Worm (Caenorhabditis elegans): ENCODE measurements around the gene T05A8.3.
"Not testable (repeated sequence)": the region's sequence is repeated elsewhere in the genome, so short reads cannot be mapped to it uniquely, and the experiment has no call there.

The T05A8.3 gene

DNA sequence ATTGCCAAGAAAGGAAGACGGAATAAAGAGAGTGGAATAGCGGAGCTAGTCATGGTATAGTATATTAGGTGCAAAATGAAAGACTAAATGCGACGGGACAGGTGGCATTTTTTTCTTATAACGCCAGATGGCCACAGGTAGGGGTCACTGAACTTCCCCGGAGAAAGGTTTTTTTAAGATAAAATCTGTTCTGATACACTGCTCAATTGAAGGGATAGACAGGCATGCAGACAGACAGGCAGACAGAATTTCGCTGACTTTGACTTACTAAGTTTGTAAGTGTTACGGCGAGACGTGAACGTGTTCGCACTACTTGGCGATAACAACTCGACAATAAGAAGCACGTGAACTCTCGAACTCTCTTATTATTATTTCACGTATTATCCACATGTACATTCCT is 43.7 kb downstream of the T05A8.3 start, which contains the start of the genes F22E5.20 and F22E5.1:
TSS of gene F22E5.20 (minus strand) at position 101 of the 400 bp plus-strand sequence.
TSS of gene F22E5.1 (plus strand) at position 242 of the 400 bp plus-strand sequence.
- TF ChIP-seq alr-1 (tag; optimal IDR thresholded peaks at IDR 0.05; ENCODE audit: borderline replicate concordance); C34B4.2 (tag; optimal IDR thresholded peaks at IDR 0.05); fkh-8 (tag; optimal IDR thresholded peaks at IDR 0.05): not testable (repeated sequence)

DNA sequence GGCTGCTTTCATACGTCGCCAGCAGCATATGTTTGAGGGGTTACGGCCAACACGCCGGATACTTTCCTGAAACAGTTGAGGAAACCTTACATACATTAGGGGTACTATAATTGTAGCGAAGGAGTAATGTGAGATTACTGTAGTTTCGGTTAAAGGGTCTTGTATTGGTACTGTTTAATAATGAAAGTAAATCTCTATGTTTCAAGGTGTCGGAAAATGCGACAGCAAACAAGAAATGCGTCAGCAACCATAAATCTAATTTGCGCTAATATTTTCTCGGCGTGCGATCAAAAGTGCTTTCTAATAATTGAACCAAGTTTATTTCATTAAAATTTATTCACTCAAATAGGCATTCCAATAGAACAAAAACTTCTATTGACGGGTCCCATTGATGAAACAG is 44.9 kb downstream of the T05A8.3 start, which contains the start of gene sri-57:
TSS of gene sri-57 (minus strand) at position 101 of the 400 bp plus-strand sequence.
- TF ChIP-seq tbx-2, ceh-90, lin-39 (tag; optimal IDR thresholded peaks at IDR 0.05): not testable (repeated sequence)

DNA sequence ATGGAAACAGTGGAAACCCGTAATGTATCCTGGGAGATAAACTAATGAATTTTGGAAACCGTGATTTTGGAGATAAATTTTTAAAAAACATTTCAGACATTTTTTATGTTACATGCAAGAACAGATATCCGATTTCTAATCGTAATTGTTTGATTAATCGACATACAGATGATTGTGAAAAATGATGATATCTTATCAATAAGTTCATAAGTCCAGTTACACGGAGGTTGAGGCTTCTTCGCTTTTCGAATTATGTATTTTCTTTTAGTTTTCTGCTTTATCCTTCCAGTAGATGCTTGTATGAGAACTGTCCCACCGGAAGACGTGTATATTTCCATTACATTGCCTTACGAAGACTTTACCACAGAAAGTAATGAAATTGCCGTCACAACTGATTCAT is 51.6 kb downstream of the T05A8.3 start, which contains the start of gene F22E5.22:
TSS of gene F22E5.22 (plus strand) at position 301 of the 400 bp plus-strand sequence.
- no peak for TF ChIP-seq nhr-71 (tag; optimal IDR thresholded peaks at IDR 0.05)
- TF ChIP-seq nhr-28 (tag; optimal IDR thresholded peaks at IDR 0.05), result no peak
- no peak for TF ChIP-seq ceh-63 (GFP tag; optimal IDR thresholded peaks at IDR 0.05)
- no peak for TF ChIP-seq pag-3 (tag; optimal IDR thresholded peaks at IDR 0.05; ENCODE audit: borderline replicate concordance, insufficient read depth)
- no peak for TF ChIP-seq snpc-4 (tag; optimal IDR thresholded peaks at IDR 0.05)
- TF ChIP-seq grh-1 (GFP tag; IDR thresholded peaks at IDR 0.05), result no peak
- TF ChIP-seq ceh-82 (tag; optimal IDR thresholded peaks at IDR 0.05), result no peak
- TF ChIP-seq nhr-76 (tag; optimal IDR thresholded peaks at IDR 0.05), result no peak
- TF ChIP-seq fkh-4 (tag; optimal IDR thresholded peaks at IDR 0.05; ENCODE audit: borderline replicate concordance), result no peak
- TF ChIP-seq lin-39 (tag; optimal IDR thresholded peaks at IDR 0.05), result no peak
- no peak for TF ChIP-seq lsy-2 (tag; optimal IDR thresholded peaks at IDR 0.05)
- no peak for TF ChIP-seq skn-1 (tag; optimal IDR thresholded peaks at IDR 0.05)

DNA sequence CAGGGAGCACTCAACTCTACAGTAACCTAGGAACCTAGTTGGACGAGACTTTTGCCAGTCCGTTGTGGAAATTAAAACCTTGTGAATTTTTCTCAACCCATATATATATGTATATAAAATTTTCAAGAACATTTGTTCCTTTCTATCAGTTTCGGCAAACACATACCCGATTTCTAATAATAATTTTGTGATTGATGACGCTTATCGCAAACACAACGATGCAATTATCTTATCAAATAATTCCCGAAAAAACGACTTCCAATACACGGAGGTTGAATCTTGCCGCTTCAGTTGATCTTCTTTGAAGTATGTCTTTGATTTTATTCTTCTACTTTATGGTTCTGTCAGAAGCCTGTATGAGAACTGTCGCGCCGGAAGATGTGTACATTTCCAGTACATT is 52.2 kb downstream of the T05A8.3 start, which contains the start of gene F22E5.2:
TSS of gene F22E5.2 (plus strand) at position 301 of the 400 bp plus-strand sequence.
- TF ChIP-seq blmp-1, C34B4.2, pax-3 (tag; optimal IDR thresholded peaks at IDR 0.05): not testable (repeated sequence)

Data from whole organism, L1 larva.